Worm (Caenorhabditis elegans) whole organism, young adult: Measurements from ENCODE around the gene frpr-10.

Source experiments
- C06A6.2 ChIP-seq: fragments of 200-800 bp; sonication (Bioruptor generic); conservative IDR thresholded peaks from 2 replicates; pipeline ENCODE4 v1.3.6; 2022; ENCODE audit warnings: missing genetic modification characterization, missing compliant biosample characterization
- F10E7.11 ChIP-seq: sonication (generic microtip); optimal IDR thresholded peaks from 2 replicates; lab custom pipeline; 2017; ENCODE audit warnings: mild to moderate bottlenecking, missing genetic modification characterization, moderate library complexity, missing compliant biosample characterization
- F23B12.7 ChIP-seq: sonication (generic microtip); optimal IDR thresholded peaks from 2 replicates; lab custom pipeline; 2017; ENCODE audit warnings: missing genetic modification characterization, mild to moderate bottlenecking, missing compliant biosample characterization, antibody characterized with exemption, moderate library complexity; ENCODE audit not compliant: insufficient read depth
- F33H1.4 ChIP-seq: fragments of 200-800 bp; sonication (Bioruptor generic); IDR thresholded peaks from 2 replicates; pipeline ENCODE4 v1.3.6; 2022; ENCODE audit warnings: missing genetic modification reagents, missing genetic modification characterization, missing compliant biosample characterization
- F49E8.2 ChIP-seq: sonication (generic microtip); optimal IDR thresholded peaks from 3 replicates; lab custom pipeline; 2017; ENCODE audit warnings: missing genetic modification characterization, mild to moderate bottlenecking, missing compliant biosample characterization, antibody characterized with exemption, moderate library complexity; ENCODE audit not compliant: insufficient read depth
- Y56A3A.18 ChIP-seq: fragments of 200-800 bp; sonication (Bioruptor generic); IDR thresholded peaks from 2 replicates; pipeline ENCODE4 v1.3.6; 2022; ENCODE audit warnings: missing genetic modification reagents, missing genetic modification characterization, missing compliant biosample characterization
- Y79H2A.3 ChIP-seq: fragments of 200-800 bp; sonication (Bioruptor generic); conservative IDR thresholded peaks from 2 replicates; pipeline ENCODE4 v1.3.6; 2022; ENCODE audit warnings: missing genetic modification reagents, missing genetic modification characterization, missing compliant biosample characterization
- akir-1 ChIP-seq: fragments of 200-800 bp; sonication (Bioruptor generic); optimal IDR thresholded peaks from 2 replicates; lab custom pipeline; 2018; ENCODE audit warnings: mild to moderate bottlenecking, missing genetic modification characterization, moderate library complexity, missing compliant biosample characterization
- atf-7 ChIP-seq: sonication (generic microtip); optimal IDR thresholded peaks from 2 replicates; lab custom pipeline; 2017; ENCODE audit warnings: mild to moderate bottlenecking, missing genetic modification characterization, missing compliant biosample characterization
- bed-2 ChIP-seq: fragments of 200-800 bp; sonication (Bioruptor generic); IDR thresholded peaks from 2 replicates; pipeline ENCODE4 v1.3.6; 2022; ENCODE audit warnings: missing genetic modification reagents, missing genetic modification characterization, missing compliant biosample characterization
- ccch-3 ChIP-seq: fragments of 200-800 bp; sonication (Bioruptor generic); optimal IDR thresholded peaks from 2 replicates; lab custom pipeline; 2018; ENCODE audit warnings: mild to moderate bottlenecking, missing genetic modification characterization, missing compliant biosample characterization
- cebp-2 ChIP-seq: fragments of 200-800 bp; sonication (Bioruptor generic); IDR thresholded peaks from 2 replicates; pipeline ENCODE4 v1.3.6; 2022; ENCODE audit warnings: missing genetic modification characterization, missing compliant biosample characterization
- chd-7 ChIP-seq: sonication (generic microtip); optimal IDR thresholded peaks from 2 replicates; lab custom pipeline; 2016; ENCODE audit warnings: mild to moderate bottlenecking, missing genetic modification characterization, moderate library complexity, missing compliant biosample characterization
- dpff-1 ChIP-seq: sonication (generic microtip); optimal IDR thresholded peaks from 2 replicates; lab custom pipeline; 2017; ENCODE audit warnings: mild to moderate bottlenecking, missing genetic modification characterization, missing compliant biosample characterization
- dpl-1 ChIP-seq: fragments of 150-350 bp; optimal IDR thresholded peaks from 2 replicates; lab custom pipeline; 2014; ENCODE audit warnings: missing biosample characterization, missing genetic modification reagents, missing genetic modification characterization
- egl-18 ChIP-seq: fragments of 200-800 bp; sonication (Bioruptor generic); IDR thresholded peaks from 2 replicates; pipeline ENCODE4 v1.3.6; 2022; ENCODE audit warnings: missing genetic modification reagents, missing genetic modification characterization, missing compliant biosample characterization
- egl-44 ChIP-seq: fragments of 200-800 bp; sonication (Bioruptor generic); IDR thresholded peaks from 2 replicates; pipeline ENCODE4 v1.3.6; 2022; ENCODE audit warnings: missing genetic modification reagents, missing genetic modification characterization, missing compliant biosample characterization
- ekl-4 ChIP-seq: fragments of 200-800 bp; sonication (Bioruptor generic); IDR thresholded peaks from 2 replicates; pipeline ENCODE4 v1.3.6; 2022; ENCODE audit warnings: missing genetic modification reagents, missing genetic modification characterization, missing compliant biosample characterization
- gei-17 ChIP-seq: fragments of 200-800 bp; sonication (Bioruptor generic); optimal IDR thresholded peaks from 2 replicates; lab custom pipeline; 2018; ENCODE audit warnings: mild to moderate bottlenecking, missing genetic modification characterization, missing compliant biosample characterization
- hlh-12 ChIP-seq: sonication (generic microtip); optimal IDR thresholded peaks from 2 replicates; lab custom pipeline; 2016; ENCODE audit warnings: missing genetic modification characterization, missing compliant biosample characterization
- hlh-26 ChIP-seq: fragments of 200-800 bp; sonication (Bioruptor generic); conservative IDR thresholded peaks from 2 replicates; pipeline ENCODE4 v1.3.6; 2022; ENCODE audit warnings: missing genetic modification reagents, missing genetic modification characterization, missing compliant biosample characterization
- hmg-1.2 ChIP-seq: fragments of 200-800 bp; sonication (Bioruptor generic); IDR thresholded peaks from 2 replicates; pipeline ENCODE4 v1.3.6; 2022; ENCODE audit warnings: missing genetic modification reagents, missing genetic modification characterization, missing compliant biosample characterization
- let-526 ChIP-seq: fragments of 200-800 bp; sonication (Bioruptor generic); IDR thresholded peaks from 2 replicates; pipeline ENCODE4 v1.3.6; 2022; ENCODE audit warnings: missing genetic modification reagents, missing genetic modification characterization, missing compliant biosample characterization
- let-607 ChIP-seq, 2 experiments: fragments of 200-800 bp in 1 of 2; sonication (Bioruptor generic) in 1 of 2; sonication (generic microtip) in 1 of 2; optimal IDR thresholded peaks; 2 replicates each; lab custom pipeline; 2016 to 2018; ENCODE audit warnings: mild to moderate bottlenecking in 2 of 2, missing compliant biosample characterization in 2 of 2, missing genetic modification characterization in 2 of 2, moderate library complexity in 2 of 2, missing genotype in 1 of 2
- lin-26 ChIP-seq: fragments of 200-800 bp; sonication (Bioruptor generic); IDR thresholded peaks from 2 replicates; pipeline ENCODE4 v1.3.6; 2022; ENCODE audit warnings: missing genetic modification reagents, missing genetic modification characterization, missing compliant biosample characterization
- lin-54 ChIP-seq: fragments of 200-800 bp; sonication (Bioruptor generic); optimal IDR thresholded peaks from 2 replicates; lab custom pipeline; 2018; ENCODE audit warnings: mild to moderate bottlenecking, missing genetic modification characterization, missing compliant biosample characterization
- madf-3 ChIP-seq: fragments of 200-800 bp; sonication (Bioruptor generic); IDR thresholded peaks from 2 replicates; pipeline ENCODE4 v1.3.6; 2022; ENCODE audit warnings: missing genetic modification reagents, missing genetic modification characterization, missing compliant biosample characterization
- mcd-1 ChIP-seq: fragments of 200-800 bp; sonication (Bioruptor generic); IDR thresholded peaks from 2 replicates; pipeline ENCODE4 v1.3.6; 2022; ENCODE audit warnings: missing genetic modification reagents, missing genetic modification characterization, missing compliant biosample characterization
- mel-28 ChIP-seq: sonication (generic microtip); optimal IDR thresholded peaks from 2 replicates; lab custom pipeline; 2016; ENCODE audit warnings: borderline replicate concordance, mild to moderate bottlenecking, missing genetic modification characterization, missing compliant biosample characterization
- nfya-1 ChIP-seq: sonication (generic microtip); optimal IDR thresholded peaks from 2 replicates; lab custom pipeline; 2017; ENCODE audit warnings: antibody characterized with exemption, missing compliant biosample characterization, missing genetic modification characterization, borderline replicate concordance; ENCODE audit not compliant: insufficient read depth
- nfya-2 ChIP-seq: fragments of 200-800 bp; sonication (Bioruptor generic); IDR thresholded peaks from 2 replicates; pipeline ENCODE4 v1.3.6; 2022; ENCODE audit warnings: missing genetic modification reagents, missing genetic modification characterization, missing compliant biosample characterization
- nhr-90 ChIP-seq: sonication (generic microtip); optimal IDR thresholded peaks from 2 replicates; lab custom pipeline; 2016; ENCODE audit warnings: missing genotype, mild to moderate bottlenecking, missing genetic modification characterization, missing compliant biosample characterization
- pbrm-1 ChIP-seq: fragments of 200-800 bp; sonication (Bioruptor generic); IDR thresholded peaks from 2 replicates; pipeline ENCODE4 v1.3.6; 2022; ENCODE audit warnings: missing genetic modification reagents, missing genetic modification characterization, missing compliant biosample characterization
- repo-1 ChIP-seq: sonication (generic microtip); optimal IDR thresholded peaks from 2 replicates; lab custom pipeline; 2017; ENCODE audit warnings: mild to moderate bottlenecking, missing genetic modification characterization, missing compliant biosample characterization
- rpc-1 ChIP-seq, 2 experiments: fragments of 150-350 bp in 1 of 2; sonication (generic microtip) in 1 of 2; optimal IDR thresholded peaks; 2 replicates each; lab custom pipeline; 2014 to 2018; ENCODE audit warnings: missing biosample characterization in 1 of 2, missing genetic modification characterization in 1 of 2, missing genetic modification reagents in 1 of 2, missing genotype in 1 of 2
- sdz-38 ChIP-seq: sonication (generic microtip); optimal IDR thresholded peaks from 2 replicates; lab custom pipeline; 2016; ENCODE audit warnings: missing genotype, missing genetic modification characterization, missing compliant biosample characterization
- snpc-1.3 ChIP-seq: sonication (generic microtip); optimal IDR thresholded peaks from 2 replicates; lab custom pipeline; 2017; ENCODE audit warnings: missing genetic modification characterization, mild to moderate bottlenecking, missing compliant biosample characterization, antibody characterized with exemption, moderate library complexity, missing genotype, missing genetic modification reagents; ENCODE audit not compliant: insufficient read depth
- snpc-3.4 ChIP-seq: sonication (generic microtip); optimal IDR thresholded peaks from 2 replicates; lab custom pipeline; 2017; ENCODE audit warnings: missing genetic modification characterization, mild to moderate bottlenecking, missing compliant biosample characterization, antibody characterized with exemption, moderate library complexity, missing genotype, missing genetic modification reagents
- sptf-2 ChIP-seq: fragments of 200-800 bp; sonication (Bioruptor generic); optimal IDR thresholded peaks from 2 replicates; lab custom pipeline; 2018; ENCODE audit warnings: mild to moderate bottlenecking, missing genetic modification characterization, missing compliant biosample characterization
- tbp1 ChIP-seq: fragments of 200-800 bp; sonication (Bioruptor generic); optimal IDR thresholded peaks from 2 replicates; lab custom pipeline; 2018; ENCODE audit warnings: mild to moderate bottlenecking, missing genetic modification characterization, missing compliant biosample characterization
- tbx-9 ChIP-seq: sonication (generic microtip); optimal IDR thresholded peaks from 2 replicates; lab custom pipeline; 2016; ENCODE audit warnings: borderline replicate concordance, missing genetic modification characterization, inconsistent platforms, missing compliant biosample characterization
- ztf-22 ChIP-seq: fragments of 200-800 bp; sonication (Bioruptor generic); optimal IDR thresholded peaks from 2 replicates; lab custom pipeline; 2018; ENCODE audit warnings: mild to moderate bottlenecking, missing genetic modification characterization, moderate library complexity, missing compliant biosample characterization
- ztf-25 ChIP-seq: fragments of 200-800 bp; sonication (Bioruptor generic); IDR thresholded peaks from 2 replicates; pipeline ENCODE4 v1.3.6; 2022; ENCODE audit warnings: missing genetic modification reagents, missing genetic modification characterization, missing compliant biosample characterization
- ztf-26 ChIP-seq: sonication (generic microtip); optimal IDR thresholded peaks from 2 replicates; lab custom pipeline; 2017; ENCODE audit warnings: missing genetic modification characterization, missing compliant biosample characterization
- ztf-28 ChIP-seq: fragments of 200-800 bp; sonication (Bioruptor generic); IDR thresholded peaks from 2 replicates; pipeline ENCODE4 v1.3.6; 2022; ENCODE audit warnings: missing genetic modification reagents, missing genetic modification characterization, missing compliant biosample characterization
- ztf-3 ChIP-seq: fragments of 200-800 bp; sonication (Bioruptor generic); optimal IDR thresholded peaks from 2 replicates; lab custom pipeline; 2018; ENCODE audit warnings: mild to moderate bottlenecking, missing genetic modification characterization, missing compliant biosample characterization

The frpr-10 gene

DNA sequence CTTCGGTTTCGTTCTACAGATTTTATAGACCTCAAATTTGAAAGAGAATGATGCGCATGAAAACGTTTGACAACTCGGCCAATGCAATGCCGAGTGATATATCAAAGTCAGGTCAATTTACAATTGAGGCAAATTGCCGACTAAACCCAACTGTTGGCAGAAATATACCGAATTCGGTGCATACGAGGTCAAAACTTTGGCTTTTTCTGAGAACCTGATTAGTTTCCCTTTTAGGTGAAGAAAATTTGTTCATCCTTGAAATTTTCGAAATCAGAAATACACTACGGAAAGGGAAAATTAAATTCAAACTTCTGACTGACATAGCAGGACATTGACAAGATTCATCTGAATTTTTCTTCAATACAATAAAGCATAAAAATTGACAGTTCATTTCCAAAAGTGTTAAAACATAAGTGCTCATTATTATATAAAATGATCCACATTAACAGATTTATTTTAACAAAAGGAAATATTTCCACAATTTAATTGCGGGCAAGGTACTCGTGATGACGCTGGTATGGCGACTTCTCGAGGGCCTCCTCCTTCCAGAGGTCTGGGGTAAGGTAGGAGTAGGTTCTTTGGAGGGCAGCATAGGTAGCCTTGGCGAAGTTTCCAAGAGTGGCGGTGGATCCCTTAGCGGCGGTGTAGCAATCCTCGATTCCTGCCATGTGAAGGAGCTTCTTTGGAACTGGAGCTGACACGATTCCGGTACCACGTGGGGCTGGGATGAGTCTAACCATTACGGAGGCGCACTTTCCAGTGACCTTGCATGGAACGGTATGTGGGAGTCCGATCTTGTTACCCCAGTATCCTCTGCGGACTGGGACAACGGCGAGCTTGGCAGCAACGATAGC is 32.4 kb upstream of the frpr-10 start (continued):
- TF ChIP-seq chd-7 (tag; lab: Kevin White, UChicago) (no peak), repo-1 (tag; lab: Kevin White, UChicago) (peak; percentile 64), hlh-26 (GFP tag; lab: Robert Waterston, UW) (no peak), tbp1 (GFP tag; lab: Kevin White, UChicago) (peak; percentile 16), F33H1.4 (peak; percentile 45), tbx-9 (tag; lab: Kevin White, UChicago) (no peak), ztf-22 (GFP tag; lab: Kevin White, UChicago) (no peak), nhr-90 (tag; lab: Kevin White, UChicago) (no peak), Y79H2A.3 (GFP tag; lab: Robert Waterston, UW) (no peak), ztf-26 (tag; lab: Kevin White, UChicago) (no peak), rpc-1 (optimal IDR thresholded peaks at IDR 0.05; lab: Kevin White, UChicago) (no peak), rpc-1 (tag; optimal IDR thresholded peaks at IDR 0.05; lab: Kevin White, UChicago) (no peak), nfya-2 (GFP tag; lab: Robert Waterston, UW) (no peak), sdz-38 (tag; lab: Kevin White, UChicago) (no peak), F23B12.7 (no peak), akir-1 (no peak), atf-7 (tag; lab: Kevin White, UChicago) (no peak), ccch-3 (GFP tag; lab: Kevin White, UChicago) (no peak), lin-54 (peak; percentile 69), egl-44 (GFP tag; lab: Robert Waterston, UW) (no peak), let-526 (GFP tag; lab: Robert Waterston, UW) (no peak), snpc-3.4 (tag; lab: Kevin White, UChicago) (peak; percentile 59), mcd-1 (GFP tag; lab: Robert Waterston, UW) (no peak), lin-26 (GFP tag; lab: Robert Waterston, UW) (no peak), hlh-12 (no peak), snpc-1.3 (tag; lab: Kevin White, UChicago) (peak; percentile 79), F10E7.11 (no peak), sptf-2 (GFP tag; lab: Kevin White, UChicago) (no peak), dpff-1 (tag; lab: Kevin White, UChicago) (no peak), C06A6.2 (GFP tag; lab: Robert Waterston, UW) (no peak), ztf-25 (GFP tag; lab: Robert Waterston, UW) (peak; percentile 50; the same call in 1 of the 2 replicates), ztf-28 (GFP tag; lab: Robert Waterston, UW) (no peak), egl-18 (GFP tag; lab: Robert Waterston, UW) (no peak), cebp-2 (GFP tag; lab: Robert Waterston, UW) (0 out of 2 replicates have a peak, but pooled peaks have one; percentile 81), hmg-1.2 (GFP tag; lab: Robert Waterston, UW) (peak; percentile 29; the same call in 1 of the 2 replicates), pbrm-1 (GFP tag; lab: Robert Waterston, UW) (no peak), madf-3 (GFP tag; lab: Robert Waterston, UW) (peak; percentile 24; the same call in 1 of the 2 replicates), F49E8.2 (tag; lab: Kevin White, UChicago) (peak; percentile 47), mel-28 (no peak), let-607 (tag; optimal IDR thresholded peaks at IDR 0.05; lab: Kevin White, UChicago) (no peak), nfya-1 (no peak), gei-17 (no peak), Y56A3A.18 (GFP tag; lab: Robert Waterston, UW) (peak; percentile 68; the same call in 1 of the 2 replicates), ekl-4 (GFP tag; lab: Robert Waterston, UW) (peak; percentile 69), ztf-3 (GFP tag; lab: Kevin White, UChicago) (no peak), dpl-1 (GFP tag; lab: Kevin White, UChicago) (no peak), bed-2 (GFP tag; lab: Robert Waterston, UW) (no peak)
